Worm (Caenorhabditis elegans) whole organism, L1 larva: ENCODE data around the gene T20B12.5.

ENCODE experiments used
- C04F5.9 ChIP-seq: sonication (generic microtip); optimal IDR thresholded peaks from 2 replicates; lab custom pipeline; 2016; ENCODE audit warnings: missing genetic modification characterization, missing compliant biosample characterization
- C16A3.4 ChIP-seq: fragments of 150-350 bp; optimal IDR thresholded peaks from 2 replicates; lab custom pipeline; 2014; ENCODE audit warnings: missing biosample characterization, missing genetic modification characterization
- C34B4.2 ChIP-seq: sonication (generic microtip); optimal IDR thresholded peaks from 2 replicates; lab custom pipeline; 2017; ENCODE audit warnings: mild to moderate bottlenecking, missing genetic modification characterization, missing compliant biosample characterization
- F16B12.6 ChIP-seq: fragments of 150-350 bp; optimal IDR thresholded peaks from 2 replicates; lab custom pipeline; 2014; ENCODE audit warnings: missing biosample characterization, missing genetic modification characterization
- Y116A8C.19 ChIP-seq: sonication (generic microtip); optimal IDR thresholded peaks from 2 replicates; lab custom pipeline; 2016; ENCODE audit warnings: missing compliant biosample characterization, missing genetic modification characterization, borderline replicate concordance
- blmp-1 ChIP-seq: fragments of 150-350 bp; optimal IDR thresholded peaks from 2 replicates; lab custom pipeline; 2014; ENCODE audit warnings: missing biosample characterization, missing genetic modification characterization
- ceh-8 ChIP-seq: fragments of 200-800 bp; sonication (Bioruptor generic); optimal IDR thresholded peaks from 2 replicates; lab custom pipeline; 2018; ENCODE audit warnings: mild to moderate bottlenecking, missing genetic modification characterization, moderate library complexity, missing compliant biosample characterization
- ceh-82 ChIP-seq, 3 experiments: fragments of 150-350 bp in 1 of 3; sonication (generic microtip) in 2 of 3; optimal IDR thresholded peaks; 2 replicates each; lab custom pipeline; 2014 to 2017; ENCODE audit warnings: missing biosample characterization in 3 of 3, missing genetic modification characterization in 3 of 3
- ceh-88 ChIP-seq: fragments of 200-800 bp; sonication (Bioruptor generic); IDR thresholded peaks from 2 replicates; pipeline ENCODE4 v1.3.6; 2022; ENCODE audit warnings: missing genetic modification characterization, missing compliant biosample characterization
- ceh-90 ChIP-seq: sonication (generic microtip); optimal IDR thresholded peaks from 2 replicates; lab custom pipeline; 2016; ENCODE audit warnings: missing genetic modification characterization, missing compliant biosample characterization
- dpl-1 ChIP-seq, 3 experiments: fragments of 150-350 bp in 2 of 3; sonication (generic microtip) in 1 of 3; optimal IDR thresholded peaks; 2 replicates each; lab custom pipeline; 2014 to 2017; ENCODE audit warnings: missing biosample characterization in 3 of 3, missing genetic modification characterization in 3 of 3, missing genetic modification reagents in 3 of 3
- dsc-1 ChIP-seq: sonication (generic microtip); optimal IDR thresholded peaks from 2 replicates; lab custom pipeline; 2016; ENCODE audit warnings: mild to moderate bottlenecking, missing genetic modification characterization, missing compliant biosample characterization
- efl-1 ChIP-seq, 4 experiments: fragments of 150-350 bp; optimal IDR thresholded peaks in 3 of 4; peaks in 1 of 4; 1 replicate in 1 of 4; 2 replicates in 3 of 4; lab custom pipeline; 2014; ENCODE audit warnings: missing biosample characterization in 2 of 4, missing genetic modification characterization in 2 of 4, missing genetic modification reagents in 2 of 4
- efl-3 ChIP-seq: fragments of 200-800 bp; sonication (Bioruptor generic); optimal IDR thresholded peaks from 2 replicates; lab custom pipeline; 2018; ENCODE audit warnings: mild to moderate bottlenecking, missing genetic modification characterization, missing compliant biosample characterization
- egl-13 ChIP-seq: sonication (generic microtip); optimal IDR thresholded peaks from 2 replicates; lab custom pipeline; 2016; ENCODE audit warnings: missing genotype, missing genetic modification reagents, missing genetic modification characterization, missing compliant biosample characterization
- elt-2 ChIP-seq: sonication (generic microtip); optimal IDR thresholded peaks from 2 replicates; lab custom pipeline; 2016; ENCODE audit warnings: missing genetic modification characterization, mild to moderate bottlenecking, inconsistent platforms, missing compliant biosample characterization, missing genetic modification reagents
- elt-3 ChIP-seq, 6 experiments: fragments of 150-350 bp in 1 of 6; sonication (generic microtip); optimal IDR thresholded peaks; 2 replicates each; lab custom pipeline; 2017 to 2018; ENCODE audit warnings: missing biosample characterization in 6 of 6, missing genetic modification characterization in 6 of 6, inconsistent platforms in 1 of 6
- fos-1 ChIP-seq: fragments of 150-350 bp; optimal IDR thresholded peaks from 2 replicates; lab custom pipeline; 2014; ENCODE audit warnings: missing biosample characterization, missing genetic modification characterization
- grh-1 ChIP-seq: fragments of 200-800 bp; sonication (Bioruptor generic); IDR thresholded peaks from 2 replicates; pipeline ENCODE4 v1.3.6; 2022; ENCODE audit warnings: missing genetic modification reagents, missing genetic modification characterization, missing compliant biosample characterization
- hlh-4 ChIP-seq: sonication (generic microtip); optimal IDR thresholded peaks from 2 replicates; lab custom pipeline; 2016; ENCODE audit warnings: mild to moderate bottlenecking, missing genetic modification characterization, missing compliant biosample characterization
- irx-1 ChIP-seq: sonication (generic microtip); optimal IDR thresholded peaks from 2 replicates; lab custom pipeline; 2016; ENCODE audit warnings: missing genetic modification characterization, missing compliant biosample characterization
- lin-14 ChIP-seq: fragments of 200-800 bp; sonication (Bioruptor generic); optimal IDR thresholded peaks from 2 replicates; lab custom pipeline; 2018; ENCODE audit warnings: mild to moderate bottlenecking, missing genetic modification characterization, moderate library complexity, missing compliant biosample characterization
- lin-35 ChIP-seq, 2 experiments: fragments of 150-350 bp; optimal IDR thresholded peaks; 2 replicates each; lab custom pipeline; 2014; ENCODE audit warnings: missing biosample characterization in 2 of 2, missing genetic modification characterization in 2 of 2, missing genetic modification reagents in 2 of 2
- lsy-2 ChIP-seq, 2 experiments: fragments of 150-350 bp; optimal IDR thresholded peaks; 2 replicates each; lab custom pipeline; 2014; ENCODE audit warnings: missing biosample characterization in 2 of 2, missing genetic modification characterization in 2 of 2
- mab-9 ChIP-seq: fragments of 200-800 bp; sonication (Bioruptor generic); IDR thresholded peaks from 2 replicates; pipeline ENCODE4 v1.3.6; 2022; ENCODE audit warnings: missing genetic modification reagents, missing genetic modification characterization, missing compliant biosample characterization
- mdl-1 ChIP-seq, 2 experiments: fragments of 150-350 bp; optimal IDR thresholded peaks; 2 replicates each; lab custom pipeline; 2014 to 2017; ENCODE audit warnings: missing biosample characterization in 2 of 2, missing genetic modification characterization in 2 of 2, inconsistent platforms in 1 of 2
- mep-1 ChIP-seq: fragments of 150-350 bp; optimal IDR thresholded peaks from 2 replicates; lab custom pipeline; 2014; ENCODE audit warnings: missing biosample characterization, missing genetic modification characterization
- nhr-20 ChIP-seq: sonication (generic microtip); optimal IDR thresholded peaks from 2 replicates; lab custom pipeline; 2016; ENCODE audit warnings: mild to moderate bottlenecking, missing genetic modification characterization, missing compliant biosample characterization
- nhr-47 ChIP-seq: sonication (generic microtip); optimal IDR thresholded peaks from 2 replicates; lab custom pipeline; 2016; ENCODE audit warnings: mild to moderate bottlenecking, missing genetic modification characterization, moderate library complexity, missing compliant biosample characterization
- nhr-71 ChIP-seq: sonication (generic microtip); optimal IDR thresholded peaks from 2 replicates; lab custom pipeline; 2016; ENCODE audit warnings: mild to moderate bottlenecking, missing genetic modification characterization, moderate library complexity, missing compliant biosample characterization
- nhr-76 ChIP-seq: sonication (generic microtip); optimal IDR thresholded peaks from 2 replicates; lab custom pipeline; 2017; ENCODE audit warnings: missing biosample characterization, missing genetic modification characterization
- nhr-77 ChIP-seq: fragments of 150-350 bp; optimal IDR thresholded peaks from 2 replicates; lab custom pipeline; 2014; ENCODE audit warnings: missing biosample characterization, missing genetic modification characterization
- nhr-84 ChIP-seq: sonication (generic microtip); optimal IDR thresholded peaks from 2 replicates; lab custom pipeline; 2017; ENCODE audit warnings: missing biosample characterization, missing genetic modification characterization
- nhr-85 ChIP-seq: sonication (generic microtip); peaks from one replicate; lab custom pipeline; 2016; ENCODE audit warnings: missing genetic modification characterization, inconsistent platforms, missing compliant biosample characterization
- pqm-1 ChIP-seq: sonication (generic microtip); optimal IDR thresholded peaks from 3 replicates; lab custom pipeline; 2017; ENCODE audit warnings: missing biosample characterization, missing genetic modification characterization
- rnt-1 ChIP-seq: sonication (generic microtip); optimal IDR thresholded peaks from 2 replicates; lab custom pipeline; 2016; ENCODE audit warnings: mild to moderate bottlenecking, missing genetic modification characterization, moderate library complexity, missing compliant biosample characterization
- snpc-4 ChIP-seq: fragments of 150-350 bp; optimal IDR thresholded peaks from 2 replicates; lab custom pipeline; 2014; ENCODE audit warnings: missing biosample characterization, missing genetic modification characterization
- snu-23 ChIP-seq: sonication (generic microtip); optimal IDR thresholded peaks from 2 replicates; lab custom pipeline; 2016; ENCODE audit warnings: missing genetic modification characterization, missing compliant biosample characterization
- sptf-1 ChIP-seq: fragments of 150-350 bp; optimal IDR thresholded peaks from 2 replicates; lab custom pipeline; 2014; ENCODE audit warnings: missing biosample characterization, missing genetic modification characterization
- swsn-7 ChIP-seq: sonication (generic microtip); optimal IDR thresholded peaks from 2 replicates; lab custom pipeline; 2016; ENCODE audit warnings: missing genetic modification characterization, missing compliant biosample characterization
- tbx-2 ChIP-seq: sonication (generic microtip); optimal IDR thresholded peaks from 2 replicates; lab custom pipeline; 2016; ENCODE audit warnings: missing genetic modification characterization, missing compliant biosample characterization
- unc-130 ChIP-seq: fragments of 150-350 bp; optimal IDR thresholded peaks from 2 replicates; lab custom pipeline; 2017; ENCODE audit warnings: missing biosample characterization, missing genetic modification characterization, inconsistent platforms
- unc-62 ChIP-seq: fragments of 150-350 bp; optimal IDR thresholded peaks from 2 replicates; lab custom pipeline; 2014; ENCODE audit warnings: missing biosample characterization, missing genetic modification reagents, missing genetic modification characterization
- unc-86 ChIP-seq: sonication (generic microtip); optimal IDR thresholded peaks from 2 replicates; lab custom pipeline; 2016; ENCODE audit warnings: missing genetic modification characterization, missing compliant biosample characterization
- xbp-1 ChIP-seq: sonication (generic microtip); optimal IDR thresholded peaks from 2 replicates; lab custom pipeline; 2016; ENCODE audit warnings: missing genetic modification characterization, missing compliant biosample characterization
- ztf-11 ChIP-seq, 2 experiments: sonication (generic microtip); optimal IDR thresholded peaks; 2 replicates each; lab custom pipeline; 2016 to 2017; ENCODE audit warnings: missing genetic modification characterization in 2 of 2, missing biosample characterization in 1 of 2, missing compliant biosample characterization in 1 of 2
- ztf-4 ChIP-seq: fragments of 150-350 bp; optimal IDR thresholded peaks from 2 replicates; lab custom pipeline; 2014; ENCODE audit warnings: missing biosample characterization, missing genetic modification characterization

Gene T20B12.5

ce11 chrIII:7359037-7359548 is 7.8 kb downstream of the T20B12.5 start, which contains the start of the genes eco-1 and hmgr-1 (continued):
- TF ChIP-seq mab-9 (GFP tag; lab: Robert Waterston, UW) (no peak), dsc-1 (tag; lab: Kevin White, UChicago) (peak; percentile 28), ceh-82 (tag; optimal IDR thresholded peaks at IDR 0.05; lab: Kevin White, UChicago) (peak in 2 of 3 experiments; percentile 3 to 26), egl-13 (no peak), snpc-4 (no peak), ceh-8 (GFP tag; lab: Kevin White, UChicago) (no peak)

DNA sequence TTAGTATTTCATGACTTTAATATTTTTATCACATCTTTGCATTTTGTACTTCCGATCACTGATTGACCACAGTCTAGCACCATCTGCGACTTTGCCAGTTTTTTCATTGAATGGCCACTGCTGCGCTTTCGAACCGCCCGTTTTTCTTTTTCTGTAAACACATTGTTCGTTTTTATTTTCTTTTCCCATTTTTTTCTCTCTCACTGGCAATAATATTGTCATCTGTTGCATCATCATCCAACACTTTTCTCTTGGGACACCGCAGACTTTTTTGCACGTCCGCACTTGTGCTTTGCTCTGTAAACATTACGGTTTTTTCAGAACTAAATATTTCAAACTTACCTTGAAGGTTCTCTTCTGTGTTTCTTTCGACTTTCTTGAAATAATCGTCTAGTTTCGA is 8.3 kb downstream of the T20B12.5 start:
- no peak for TF ChIP-seq sptf-1 (tag; lab: Kevin White, UChicago)
- TF ChIP-seq lin-14: peak; percentile 56
- TF ChIP-seq snu-23 (GFP tag; lab: Kevin White, UChicago): peak; percentile 17
- peak in 1 of 6 experiments; percentile 20 for TF ChIP-seq elt-3 (tag; optimal IDR thresholded peaks at IDR 0.05; lab: Kevin White, UChicago)
- no peak for TF ChIP-seq C04F5.9 (tag; lab: Kevin White, UChicago)
- TF ChIP-seq nhr-84 (tag; lab: Kevin White, UChicago): no peak
- TF ChIP-seq efl-3 (GFP tag; lab: Kevin White, UChicago): no peak
- TF ChIP-seq nhr-77 (tag; lab: Kevin White, UChicago): no peak
- TF ChIP-seq nhr-20 (tag; lab: Kevin White, UChicago): peak; percentile 58

- peak; percentile 35 for TF ChIP-seq nhr-47 (tag; lab: Kevin White, UChicago)
- no peak for TF ChIP-seq ztf-11 (tag; optimal IDR thresholded peaks at IDR 0.05; lab: Kevin White, UChicago)
- peak; percentile 33 for TF ChIP-seq unc-130 (tag; lab: Kevin White, UChicago)
- peak; percentile 52 for TF ChIP-seq lin-14
- no peak for TF ChIP-seq ztf-4 (tag; lab: Kevin White, UChicago)
- TF ChIP-seq snu-23 (GFP tag; lab: Kevin White, UChicago): peak; percentile 61
- peak; percentile 9 for TF ChIP-seq tbx-2 (tag; lab: Kevin White, UChicago)
- no peak for TF ChIP-seq Y116A8C.19
- TF ChIP-seq lin-35 (GFP tag; optimal IDR thresholded peaks at IDR 0.05; lab: Kevin White, UChicago): peak; percentile 64 to 68
- peak; percentile 44 for TF ChIP-seq blmp-1 (tag; lab: Kevin White, UChicago)
- peak; percentile 56 for TF ChIP-seq nhr-85 (tag; lab: Kevin White, UChicago)
- TF ChIP-seq C16A3.4 (tag; lab: Kevin White, UChicago): peak; percentile 24
- no peak for TF ChIP-seq ceh-90 (tag; lab: Kevin White, UChicago)
- TF ChIP-seq nhr-71 (tag; lab: Kevin White, UChicago): peak; percentile 56
- TF ChIP-seq pqm-1: no peak
- peak; percentile 82 for TF ChIP-seq mep-1
- no peak for TF ChIP-seq C34B4.2
- peak; percentile 92 for TF ChIP-seq F16B12.6
- TF ChIP-seq irx-1 (tag; lab: Kevin White, UChicago): no peak
- peak in 1 of 2 experiments; percentile 61 for TF ChIP-seq mdl-1 (tag; optimal IDR thresholded peaks at IDR 0.05; lab: Kevin White, UChicago)
- TF ChIP-seq nhr-84 (tag; lab: Kevin White, UChicago): no peak
- no peak for TF ChIP-seq unc-62 (GFP tag; lab: Kevin White, UChicago)
- no peak for TF ChIP-seq hlh-4 (tag; lab: Kevin White, UChicago)
- peak; percentile 37 for TF ChIP-seq swsn-7 (tag; lab: Kevin White, UChicago)
- TF ChIP-seq xbp-1 (tag; lab: Kevin White, UChicago): peak; percentile 35
- TF ChIP-seq efl-1 (optimal IDR thresholded peaks at IDR 0.05; lab: Kevin White, UChicago): peak; percentile 52 to 64
- peak; percentile 63 to 96 for TF ChIP-seq efl-1 (GFP tag; optimal IDR thresholded peaks at IDR 0.05 in 1 of 2; lab: Kevin White, UChicago)
- TF ChIP-seq elt-3 (tag; optimal IDR thresholded peaks at IDR 0.05; lab: Kevin White, UChicago): peak in 1 of 6 experiments; percentile 1
- TF ChIP-seq efl-3 (GFP tag; lab: Kevin White, UChicago): no peak
- peak; percentile 51 for TF ChIP-seq nhr-20 (tag; lab: Kevin White, UChicago)
- TF ChIP-seq egl-13: no peak
- TF ChIP-seq elt-2: no peak
- TF ChIP-seq dpl-1 (GFP tag; optimal IDR thresholded peaks at IDR 0.05; lab: Kevin White, UChicago): peak; percentile 33 to 65 (median 47)
- TF ChIP-seq fos-1 (tag; lab: Kevin White, UChicago): no peak
- TF ChIP-seq unc-86: peak; percentile 92
- TF ChIP-seq ceh-82 (tag; optimal IDR thresholded peaks at IDR 0.05; lab: Kevin White, UChicago): peak in 1 of 3 experiments; percentile 18
- peak; percentile 63 to 64 for TF ChIP-seq lsy-2 (tag; optimal IDR thresholded peaks at IDR 0.05; lab: Kevin White, UChicago)
- peak; percentile 23 for TF ChIP-seq rnt-1
- TF ChIP-seq dsc-1 (tag; lab: Kevin White, UChicago): peak; percentile 5
- no peak for TF ChIP-seq nhr-76 (tag; lab: Kevin White, UChicago)
- TF ChIP-seq grh-1 (GFP tag; lab: Robert Waterston, UW): no peak
- TF ChIP-seq ceh-88 (GFP tag; lab: Robert Waterston, UW): no peak
These were observed 9.6 kb downstream of the T20B12.5 start, which contains the start of gene F08F8.10 for ce11 chrIII:7357356-7357755. F08F8.10 (minus strand) TSS chrIII:7357393.
